Fruit fly (Drosophila melanogaster) whole organism, embryonic: Measurements from ENCODE around the gene CG4066.

Source experiments
- Bgb ChIP-seq: fragments of 200-800 bp; sonication (Bioruptor generic); IDR thresholded peaks from 2 replicates; pipeline ENCODE4 v1.3.6; 2022; ENCODE audit warnings: missing biosample characterization, missing genetic modification characterization; ENCODE audit not compliant: partially characterized antibody
- CG11504 ChIP-seq: fragments of 200-800 bp; sonication (Bioruptor generic); optimal IDR thresholded peaks from 3 replicates; lab custom pipeline; 2019; ENCODE audit warnings: missing biosample characterization, mild to moderate bottlenecking, missing genetic modification characterization, moderate library complexity
- CG14014 ChIP-seq: fragments of 200-800 bp; sonication (Bioruptor generic); IDR thresholded peaks from 2 replicates; pipeline ENCODE4 v1.3.6; 2022; ENCODE audit warnings: missing biosample characterization, missing genetic modification characterization
- CG14965 ChIP-seq: fragments of 200-800 bp; sonication (Bioruptor generic); optimal IDR thresholded peaks from 2 replicates; lab custom pipeline; 2016; ENCODE audit warnings: missing biosample characterization, missing genetic modification characterization, borderline replicate concordance
- CG15269 ChIP-seq: fragments of 200-800 bp; sonication (Bioruptor generic); optimal IDR thresholded peaks from 2 replicates; lab custom pipeline; 2018; ENCODE audit warnings: missing biosample characterization, mild to moderate bottlenecking, missing genetic modification characterization, moderate library complexity
- CG1792 ChIP-seq: fragments of 200-800 bp; sonication (Bioruptor generic); optimal IDR thresholded peaks from 2 replicates; lab custom pipeline; 2016; ENCODE audit warnings: missing biosample characterization, missing genetic modification characterization
- CG2889 ChIP-seq: fragments of 200-800 bp; sonication (Bioruptor generic); IDR thresholded peaks from 3 replicates; pipeline ENCODE4 v1.3.6; 2022; ENCODE audit warnings: missing biosample characterization, missing genetic modification characterization
- CG31441 ChIP-seq: fragments of 200-800 bp; sonication (Bioruptor generic); IDR thresholded peaks from 2 replicates; pipeline ENCODE4 v1.3.6; 2022; ENCODE audit warnings: missing biosample characterization, missing genetic modification characterization
- CG32767 ChIP-seq: fragments of 200-800 bp; sonication (Bioruptor generic); IDR thresholded peaks from 2 replicates; pipeline ENCODE4 v1.3.6; 2022; ENCODE audit warnings: missing biosample characterization, missing genetic modification characterization
- CG34422 ChIP-seq: fragments of 200-800 bp; sonication (Bioruptor generic); IDR thresholded peaks from 3 replicates; pipeline ENCODE4 v1.3.6; 2022; ENCODE audit warnings: missing biosample characterization, missing genetic modification characterization
- CG5180 ChIP-seq: fragments of 200-800 bp; sonication (Bioruptor generic); optimal IDR thresholded peaks from 3 replicates; lab custom pipeline; 2017; ENCODE audit warnings: missing biosample characterization, missing genetic modification characterization, mild to moderate bottlenecking, moderate library complexity, missing genetic modification reagents
- CG8281 ChIP-seq: fragments of 200-800 bp; sonication (Bioruptor generic); optimal IDR thresholded peaks from 2 replicates; lab custom pipeline; 2018; ENCODE audit warnings: missing biosample characterization, mild to moderate bottlenecking, missing genetic modification characterization, moderate library complexity
- Doc2 ChIP-seq: fragments of 200-800 bp; sonication (Bioruptor generic); IDR thresholded peaks from 2 replicates; pipeline ENCODE4 v1.3.6; 2022; ENCODE audit warnings: missing biosample characterization, missing genetic modification characterization
- Ets65A ChIP-seq: fragments of 200-800 bp; sonication (Bioruptor generic); peaks from one replicate; lab custom pipeline; 2016; ENCODE audit warnings: missing biosample characterization, missing genetic modification characterization
- Gsc ChIP-seq: fragments of 200-800 bp; sonication (Bioruptor generic); IDR thresholded peaks from 2 replicates; pipeline ENCODE4 v1.3.6; 2022; ENCODE audit warnings: missing biosample characterization, missing genetic modification characterization
- HmgZ ChIP-seq: fragments of 200-800 bp; sonication (Bioruptor generic); optimal IDR thresholded peaks from 2 replicates; lab custom pipeline; 2018; ENCODE audit warnings: missing biosample characterization, mild to moderate bottlenecking, missing genetic modification characterization
- Poxn ChIP-seq: fragments of 200-800 bp; sonication (Bioruptor generic); IDR thresholded peaks from 2 replicates; pipeline ENCODE4 v1.3.6; 2022; ENCODE audit warnings: missing biosample characterization, missing genetic modification characterization
- Ravus ChIP-seq: fragments of 200-800 bp; sonication (Bioruptor generic); IDR thresholded peaks from 2 replicates; pipeline ENCODE4 v1.3.6; 2022; ENCODE audit warnings: missing biosample characterization, missing genetic modification characterization
- amos ChIP-seq: fragments of 200-800 bp; sonication (Bioruptor generic); IDR thresholded peaks from 2 replicates; pipeline ENCODE4 v1.3.6; 2022; ENCODE audit warnings: missing biosample characterization, missing genetic modification characterization; ENCODE audit not compliant: partially characterized antibody
- ash1 ChIP-seq: fragments of 200-800 bp; sonication (Bioruptor generic); optimal IDR thresholded peaks from 2 replicates; lab custom pipeline; 2018; ENCODE audit warnings: missing biosample characterization, mild to moderate bottlenecking, missing genetic modification characterization
- fd102C ChIP-seq: fragments of 200-800 bp; sonication (Bioruptor generic); optimal IDR thresholded peaks from 2 replicates; lab custom pipeline; 2018; ENCODE audit warnings: missing biosample characterization, mild to moderate bottlenecking, missing genetic modification characterization, moderate library complexity
- gsb-n ChIP-seq: fragments of 200-800 bp; sonication (Bioruptor generic); optimal IDR thresholded peaks from 3 replicates; lab custom pipeline; 2018; ENCODE audit warnings: missing biosample characterization, mild to moderate bottlenecking, missing genetic modification characterization
- inv ChIP-seq: fragments of 200-800 bp; sonication (Bioruptor generic); IDR thresholded peaks from 2 replicates; pipeline ENCODE4 v1.3.6; 2022; ENCODE audit warnings: missing biosample characterization, missing genetic modification characterization; ENCODE audit not compliant: partially characterized antibody
- lmd ChIP-seq: fragments of 200-800 bp; sonication (Bioruptor generic); IDR thresholded peaks from 2 replicates; pipeline ENCODE4 v1.3.6; 2022; ENCODE audit warnings: missing biosample characterization, missing genetic modification characterization
- mld ChIP-seq: fragments of 200-800 bp; sonication (Bioruptor generic); IDR thresholded peaks from 3 replicates; pipeline ENCODE4 v1.3.6; 2022; ENCODE audit warnings: missing biosample characterization, missing genetic modification characterization; ENCODE audit not compliant: partially characterized antibody
- nerfin-1 ChIP-seq: fragments of 200-800 bp; sonication (Bioruptor generic); optimal IDR thresholded peaks from 3 replicates; lab custom pipeline; 2019; ENCODE audit warnings: missing biosample characterization, mild to moderate bottlenecking, missing genetic modification characterization, moderate library complexity
- pb ChIP-seq: fragments of 200-800 bp; sonication (Bioruptor generic); optimal IDR thresholded peaks from 3 replicates; lab custom pipeline; 2016; ENCODE audit warnings: missing biosample characterization, missing genetic modification characterization
- pho ChIP-seq: fragments of 200-800 bp; sonication (Bioruptor generic); optimal IDR thresholded peaks from 2 replicates; lab custom pipeline; 2016; ENCODE audit warnings: missing biosample characterization, missing genetic modification characterization
- pnt ChIP-seq: fragments of 200-800 bp; sonication (Bioruptor generic); optimal IDR thresholded peaks from 3 replicates; lab custom pipeline; 2016; ENCODE audit warnings: missing biosample characterization, missing genetic modification characterization
- sna ChIP-seq: fragments of 200-800 bp; sonication (Bioruptor generic); IDR thresholded peaks from 2 replicates; pipeline ENCODE4 v1.3.6; 2022; ENCODE audit warnings: missing biosample characterization, missing genetic modification characterization; ENCODE audit not compliant: partially characterized antibody
- stc ChIP-seq: fragments of 200-800 bp; sonication (Bioruptor generic); IDR thresholded peaks from 2 replicates; pipeline ENCODE4 v1.3.6; 2022; ENCODE audit warnings: missing biosample characterization, missing genetic modification characterization
- zfh1 ChIP-seq: fragments of 200-800 bp; sonication (Bioruptor generic); IDR thresholded peaks from 3 replicates; pipeline ENCODE4 v1.3.6; 2022; ENCODE audit warnings: missing biosample characterization, missing genetic modification characterization

CG4066 gene

dm6 chr3R:12280729-12281342 is 30.3 kb upstream of the CG4066 start (continued):
- TF ChIP-seq Doc2 (GFP tag; lab: Robert Waterston, UW), result no peak
- no peak for TF ChIP-seq zfh1 (GFP tag; lab: Robert Waterston, UW)
- TF ChIP-seq sna (GFP tag; lab: Robert Waterston, UW), result peak; percentile 53
- TF ChIP-seq CG5180 (GFP tag; lab: Kevin White, UChicago), result peak; percentile 67
- TF ChIP-seq pb (GFP tag; lab: Kevin White, UChicago), result no peak
- no peak for TF ChIP-seq CG34422 (GFP tag; lab: Robert Waterston, UW)
- no peak for TF ChIP-seq CG1792 (GFP tag; lab: Kevin White, UChicago)
- peak; percentile 71; the same call in 1 of the 2 replicates for TF ChIP-seq amos
- no peak for TF ChIP-seq CG2889 (GFP tag; lab: Robert Waterston, UW)
- no peak for TF ChIP-seq CG15269 (tag; lab: Kevin White, UChicago)
- peak; percentile 94 for TF ChIP-seq Bgb (GFP tag; lab: Robert Waterston, UW)
- TF ChIP-seq CG32767 (GFP tag; lab: Robert Waterston, UW), result peak; percentile 20; the same call in 1 of the 2 replicates

dm6 chr3R:12285589-12285988 is 25.6 kb upstream of the CG4066 start:
- TF ChIP-seq pho (GFP tag; lab: Kevin White, UChicago) (no peak), lmd (GFP tag; lab: Robert Waterston, UW) (no peak), HmgZ (tag; lab: Kevin White, UChicago) (no peak), CG11504 (tag; lab: Kevin White, UChicago) (no peak), stc (GFP tag; lab: Robert Waterston, UW) (no peak), mld (no peak), Ravus (GFP tag; lab: Robert Waterston, UW) (no peak)
- TF ChIP-seq, all 482 proteins: peak for 0

dm6 chr3R:12288580-12289299 is 22.4 kb upstream of the CG4066 start:
- peak; percentile 59 for TF ChIP-seq Ets65A
- no peak for TF ChIP-seq CG14965 (GFP tag; lab: Kevin White, UChicago)
- TF ChIP-seq inv (GFP tag; lab: Robert Waterston, UW), result no peak
- TF ChIP-seq pnt (GFP tag; lab: Kevin White, UChicago), result no peak
- no peak for TF ChIP-seq Gsc (GFP tag; lab: Robert Waterston, UW)
- no peak for TF ChIP-seq CG31441 (GFP tag; lab: Robert Waterston, UW)
- no peak for TF ChIP-seq fd102C
- TF ChIP-seq, all 482 proteins: peak for 1

dm6 chr3R:12290466-12291237 is 20.5 kb upstream of the CG4066 start:
- TF ChIP-seq Poxn (GFP tag; lab: Robert Waterston, UW) (no peak), CG8281 (tag; lab: Kevin White, UChicago) (peak; percentile 97), ash1 (GFP tag; lab: Kevin White, UChicago) (no peak)

dm6 chr3R:12291872-12292271 is 19.3 kb upstream of the CG4066 start:
- TF ChIP-seq gsb-n (tag; lab: Kevin White, UChicago) (peak; percentile 16), Ets65A (peak; percentile 18), sna (GFP tag; lab: Robert Waterston, UW) (no peak), CG14014 (no peak), nerfin-1 (tag; lab: Kevin White, UChicago) (peak; percentile 70)
